Worm (Caenorhabditis elegans): ENCODE measurements around the gene frpr-6.

The frpr-6 gene

DNA sequence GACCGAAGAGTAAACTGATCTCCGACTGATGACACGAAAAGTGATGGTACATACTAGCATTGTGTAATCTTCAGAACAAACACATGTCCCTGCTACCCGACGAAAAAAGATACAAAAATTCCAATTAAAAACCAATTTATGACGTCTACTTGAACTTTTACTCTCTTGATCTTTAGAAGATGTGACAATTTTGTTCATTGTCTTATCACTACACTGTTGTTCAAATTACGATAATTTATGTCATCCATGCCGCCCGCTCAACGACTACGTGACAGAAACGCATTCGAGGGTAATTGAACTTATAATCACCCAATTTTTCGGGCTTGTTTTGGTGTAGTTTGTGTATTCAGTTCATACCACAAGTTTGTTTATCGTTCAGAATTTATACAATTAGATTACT is 42.9 kb upstream of the frpr-6 start (continued):
- TF ChIP-seq pbrm-1 (GFP tag; IDR thresholded peaks at IDR 0.05) (no peak), hrde-1 (tag; optimal IDR thresholded peaks at IDR 0.05; ENCODE audit: borderline replicate concordance) (no peak), aptf-2 (GFP tag; conservative IDR thresholded peaks at IDR 0.05) (no peak), akir-1 (GFP tag; optimal IDR thresholded peaks at IDR 0.05) (no peak)

ce11 chrV:9141297-9141696 is 40.3 kb upstream of the frpr-6 start, which contains the start of gene pitr-3:
Gene pitr-3, minus strand, starts transcription at chrV:9141397.
- no peak for TF ChIP-seq F10E7.11 (tag; optimal IDR thresholded peaks at IDR 0.05)
- TF ChIP-seq Y67H2A.10 (GFP tag; conservative IDR thresholded peaks at IDR 0.05), result no peak
- no peak for TF ChIP-seq let-526 (GFP tag; IDR thresholded peaks at IDR 0.05)
- TF ChIP-seq aptf-3 (GFP tag; IDR thresholded peaks at IDR 0.05), result no peak
- TF ChIP-seq T07F8.4 (tag; optimal IDR thresholded peaks at IDR 0.05), result no peak
- TF ChIP-seq lsl-1 (GFP tag; optimal IDR thresholded peaks at IDR 0.05), result no peak
- TF ChIP-seq ama-1 (optimal IDR thresholded peaks at IDR 0.05), result no peak
- no peak for TF ChIP-seq ama-1 (GFP tag; optimal IDR thresholded peaks at IDR 0.05)
- no peak for TF ChIP-seq gei-17 (GFP tag; optimal IDR thresholded peaks at IDR 0.05)
- TF ChIP-seq tlf-1 (GFP tag; optimal IDR thresholded peaks at IDR 0.05), result no peak
- TF ChIP-seq mcd-1 (GFP tag; IDR thresholded peaks at IDR 0.05), result no peak
- no peak for TF ChIP-seq F22D6.2 (tag; optimal IDR thresholded peaks at IDR 0.05)
- TF ChIP-seq B0019.2 (GFP tag; conservative IDR thresholded peaks at IDR 0.05), result no peak
- no peak for TF ChIP-seq mel-28 (tag; optimal IDR thresholded peaks at IDR 0.05; ENCODE audit: borderline replicate concordance)
- no peak for TF ChIP-seq attf-5 (GFP tag; optimal IDR thresholded peaks at IDR 0.05)
- no peak for TF ChIP-seq hrde-1 (tag; optimal IDR thresholded peaks at IDR 0.05; ENCODE audit: borderline replicate concordance)
- no peak for TF ChIP-seq attf-3 (GFP tag; conservative IDR thresholded peaks at IDR 0.05)

ce11 chrV:9137618-9138017 is 36.7 kb upstream of the frpr-6 start, which contains the start of gene pitr-2:
Gene pitr-2, minus strand, starts transcription at chrV:9137718.
- TF ChIP-seq lsl-1 (GFP tag; optimal IDR thresholded peaks at IDR 0.05) (no peak), dox-1 (GFP tag; IDR thresholded peaks at IDR 0.05) (no peak), hmg-20 (GFP tag; IDR thresholded peaks at IDR 0.05) (no peak)

ce11 chrV:9133950-9134349 is 33.0 kb upstream of the frpr-6 start, which contains the start of gene B0222.1:
Gene B0222.1, plus strand, starts transcription at chrV:9134255.
- TF ChIP-seq ceh-40 (GFP tag; IDR thresholded peaks at IDR 0.05) (no peak), C06A6.2 (GFP tag; conservative IDR thresholded peaks at IDR 0.05) (no peak), dox-1 (GFP tag; IDR thresholded peaks at IDR 0.05) (no peak), rec-8 (tag; optimal IDR thresholded peaks at IDR 0.05) (no peak), ekl-4 (GFP tag; IDR thresholded peaks at IDR 0.05) (no peak), F55B11.4 (tag; optimal IDR thresholded peaks at IDR 0.05; ENCODE audit: borderline replicate concordance, insufficient read depth) (no peak), F33H1.4 (GFP tag; IDR thresholded peaks at IDR 0.05) (no peak), egrh-3 (GFP tag; IDR thresholded peaks at IDR 0.05) (no peak), cebp-2 (GFP tag; IDR thresholded peaks at IDR 0.05) (no peak), ztf-28 (GFP tag; IDR thresholded peaks at IDR 0.05) (no peak), nhr-80 (tag; optimal IDR thresholded peaks at IDR 0.05) (no peak), lin-40 (tag; optimal IDR thresholded peaks at IDR 0.05) (no peak), nfya-1 (tag; optimal IDR thresholded peaks at IDR 0.05; ENCODE audit: borderline replicate concordance, insufficient read depth) (no peak), lin-35 (GFP tag; optimal IDR thresholded peaks at IDR 0.05) (no peak), akir-1 (GFP tag; optimal IDR thresholded peaks at IDR 0.05) (no peak), hlh-12 (tag; optimal IDR thresholded peaks at IDR 0.05) (no peak), atf-7 (tag; optimal IDR thresholded peaks at IDR 0.05) (no peak), cebp-1 (GFP tag; IDR thresholded peaks at IDR 0.05) (no peak), cebp-1 (tag; optimal IDR thresholded peaks at IDR 0.05) (no peak)
